Worm (Caenorhabditis elegans): ENCODE data around the gene ref-2.

ref-2 gene

ce11 chrX:7793377-7794041, 49.5 kb downstream of the ref-2 start, which contains the start of gene ZK154.6 (continued):
- TF ChIP-seq ceh-28 (tag; optimal IDR thresholded peaks at IDR 0.05) (peak; percentile 91), fos-1 (tag; optimal IDR thresholded peaks at IDR 0.05) (no peak), eor-1 (tag; optimal IDR thresholded peaks at IDR 0.05) (no peak), nhr-76 (tag; optimal IDR thresholded peaks at IDR 0.05) (no peak), nhr-11 (tag; optimal IDR thresholded peaks at IDR 0.05) (no peak), pqm-1 (tag; optimal IDR thresholded peaks at IDR 0.05) (no peak), egl-5 (tag; optimal IDR thresholded peaks at IDR 0.05) (no peak), elt-2 (tag; optimal IDR thresholded peaks at IDR 0.05) (no peak), nhr-12 (tag; optimal IDR thresholded peaks at IDR 0.05) (no peak), nhr-237 (tag; optimal IDR thresholded peaks at IDR 0.05) (no peak), daf-12 (tag; optimal IDR thresholded peaks at IDR 0.05) (no peak), nhr-77 (tag; optimal IDR thresholded peaks at IDR 0.05) (no peak)

ce11 chrX:7794306-7794743, 50.3 kb downstream of the ref-2 start:
- peak; percentile 17 for TF ChIP-seq egl-27 (tag; optimal IDR thresholded peaks at IDR 0.05)
- no peak for TF ChIP-seq nhr-28 (tag; optimal IDR thresholded peaks at IDR 0.05)
- no peak for TF ChIP-seq R02D3.7 (tag; optimal IDR thresholded peaks at IDR 0.05)
- TF ChIP-seq elt-1 (tag; optimal IDR thresholded peaks at IDR 0.05): no peak
- TF ChIP-seq pqm-1 (tag; optimal IDR thresholded peaks at IDR 0.05): peak; percentile 31
- TF ChIP-seq nhr-12 (tag; optimal IDR thresholded peaks at IDR 0.05): no peak
- peak; percentile 69 for TF ChIP-seq lsy-12 (tag; optimal IDR thresholded peaks at IDR 0.05)
- no peak for TF ChIP-seq ztf-4 (tag; optimal IDR thresholded peaks at IDR 0.05)
- peak; percentile 35 for TF ChIP-seq elt-2 (tag; optimal IDR thresholded peaks at IDR 0.05)
- TF ChIP-seq fos-1 (tag; optimal IDR thresholded peaks at IDR 0.05): no peak
- no peak for TF ChIP-seq ama-1 (optimal IDR thresholded peaks at IDR 0.05)
- TF ChIP-seq hmg-11 (tag; optimal IDR thresholded peaks at IDR 0.05): no peak
- peak; percentile 26 for TF ChIP-seq lin-39 (tag; optimal IDR thresholded peaks at IDR 0.05)
- no peak for TF ChIP-seq fkh-10 (GFP tag; optimal IDR thresholded peaks at IDR 0.05)
- peak; percentile 60 for TF ChIP-seq nhr-23 (tag; optimal IDR thresholded peaks at IDR 0.05)
- TF ChIP-seq nhr-43 (tag; optimal IDR thresholded peaks at IDR 0.05; ENCODE audit: poor library complexity, severe bottlenecking): peak; percentile 89
- no peak for TF ChIP-seq unc-39 (tag; optimal IDR thresholded peaks at IDR 0.05)
- peak in 1 of 3 experiments; percentile 42 for TF ChIP-seq elt-3 (tag; optimal IDR thresholded peaks at IDR 0.05)
- no peak for TF ChIP-seq ztf-11 (tag; optimal IDR thresholded peaks at IDR 0.05)
- no peak for TF ChIP-seq ceh-9 (tag; optimal IDR thresholded peaks at IDR 0.05)
- no peak for TF ChIP-seq egl-5 (tag; optimal IDR thresholded peaks at IDR 0.05)
- TF ChIP-seq nfya-1 (tag; optimal IDR thresholded peaks at IDR 0.05; ENCODE audit: insufficient read depth): peak; percentile 48
- TF ChIP-seq lin-15B (tag; optimal IDR thresholded peaks at IDR 0.05): peak; percentile 10
- TF ChIP-seq skn-1 (tag; optimal IDR thresholded peaks at IDR 0.05): no peak
- no peak for TF ChIP-seq pha-4 (tag; optimal IDR thresholded peaks at IDR 0.05)
- peak; percentile 45 for TF ChIP-seq tbx-2 (tag; optimal IDR thresholded peaks at IDR 0.05)
- TF ChIP-seq sea-2 (GFP tag; optimal IDR thresholded peaks at IDR 0.05): no peak
- peak; percentile 43 for TF ChIP-seq nhr-25 (tag; optimal IDR thresholded peaks at IDR 0.05)
- TF ChIP-seq ZK546.5 (tag; optimal IDR thresholded peaks at IDR 0.05): no peak

ce11 chrX:7798248-7799020, 54.4 kb downstream of the ref-2 start, which contains the start of gene adm-4:
Gene adm-4 (minus strand): TSS chrX:7798298.
- TF ChIP-seq egl-5 (tag; optimal IDR thresholded peaks at IDR 0.05) (no peak), ceh-16 (tag; optimal IDR thresholded peaks at IDR 0.05) (no peak), snpc-4 (tag; optimal IDR thresholded peaks at IDR 0.05) (no peak), elt-3 (tag; optimal IDR thresholded peaks at IDR 0.05) (no peak), hmg-11 (tag; optimal IDR thresholded peaks at IDR 0.05) (peak; percentile 28), nhr-28 (tag; optimal IDR thresholded peaks at IDR 0.05) (no peak), pqm-1 (tag; optimal IDR thresholded peaks at IDR 0.05) (no peak), ztf-11 (tag; optimal IDR thresholded peaks at IDR 0.05) (no peak), mdl-1 (tag; optimal IDR thresholded peaks at IDR 0.05) (no peak), eor-1 (tag; optimal IDR thresholded peaks at IDR 0.05) (no peak), ceh-28 (tag; optimal IDR thresholded peaks at IDR 0.05) (no peak), skn-1 (tag; optimal IDR thresholded peaks at IDR 0.05) (no peak), nhr-23 (tag; optimal IDR thresholded peaks at IDR 0.05) (peak; percentile 48), jun-1 (tag; optimal IDR thresholded peaks at IDR 0.05) (no peak), ceh-82 (tag; optimal IDR thresholded peaks at IDR 0.05) (no peak), fos-1 (tag; optimal IDR thresholded peaks at IDR 0.05) (no peak), fkh-2 (tag; optimal IDR thresholded peaks at IDR 0.05) (no peak), nhr-76 (tag; optimal IDR thresholded peaks at IDR 0.05) (no peak), R02D3.7 (tag; optimal IDR thresholded peaks at IDR 0.05) (no peak), lin-39 (tag; optimal IDR thresholded peaks at IDR 0.05) (no peak), ceh-9 (tag; optimal IDR thresholded peaks at IDR 0.05) (no peak), ama-1 (optimal IDR thresholded peaks at IDR 0.05) (no peak), pha-4 (tag; optimal IDR thresholded peaks at IDR 0.05) (peak; percentile 53), nhr-43 (tag; optimal IDR thresholded peaks at IDR 0.05; ENCODE audit: poor library complexity, severe bottlenecking) (peak; percentile 14), fkh-10 (GFP tag; optimal IDR thresholded peaks at IDR 0.05) (no peak), lin-15B (tag; optimal IDR thresholded peaks at IDR 0.05) (peak; percentile 18), zag-1 (tag; optimal IDR thresholded peaks at IDR 0.05) (no peak), mml-1 (tag; optimal IDR thresholded peaks at IDR 0.05) (no peak), nhr-237 (tag; optimal IDR thresholded peaks at IDR 0.05) (no peak), daf-12 (tag; optimal IDR thresholded peaks at IDR 0.05) (no peak), nhr-25 (tag; optimal IDR thresholded peaks at IDR 0.05) (peak; percentile 2), elt-2 (tag; optimal IDR thresholded peaks at IDR 0.05) (peak; percentile 29)
